Worm (Caenorhabditis elegans) whole organism, L3 larva: ENCODE results near the gene ttll-5.
A peak's percentile ranks its signal among the peaks of the same experiment; 100 is the strongest.

Experiments
- R02D3.7 ChIP-seq: fragments of 150-350 bp; optimal IDR thresholded peaks from 2 replicates; lab custom pipeline; 2014; ENCODE audit warnings: missing biosample characterization, missing genetic modification characterization
- ceh-16 ChIP-seq: sonication (generic microtip); optimal IDR thresholded peaks from 2 replicates; lab custom pipeline; 2017; ENCODE audit warnings: missing biosample characterization, missing genetic modification characterization
- ceh-28 ChIP-seq: fragments of 150-350 bp; optimal IDR thresholded peaks from 2 replicates; lab custom pipeline; 2014; ENCODE audit warnings: missing biosample characterization, missing genetic modification reagents, missing genetic modification characterization
- ceh-82 ChIP-seq: fragments of 150-350 bp; optimal IDR thresholded peaks from 2 replicates; lab custom pipeline; 2014; ENCODE audit warnings: missing biosample characterization, missing genetic modification characterization
- ceh-9 ChIP-seq: sonication (generic microtip); optimal IDR thresholded peaks from 2 replicates; lab custom pipeline; 2018; ENCODE audit warnings: missing biosample characterization, missing genetic modification characterization
- daf-12 ChIP-seq: fragments of 150-350 bp; optimal IDR thresholded peaks from 2 replicates; lab custom pipeline; 2014; ENCODE audit warnings: missing biosample characterization, missing genetic modification reagents, missing genetic modification characterization
- egl-27 ChIP-seq: sonication (generic microtip); optimal IDR thresholded peaks from 4 replicates; lab custom pipeline; 2017; ENCODE audit warnings: missing biosample characterization, missing genetic modification reagents, missing genetic modification characterization
- egl-5 ChIP-seq: fragments of 150-350 bp; optimal IDR thresholded peaks from 2 replicates; lab custom pipeline; 2017; ENCODE audit warnings: missing biosample characterization, missing genetic modification reagents, missing genetic modification characterization, inconsistent platforms
- elt-1 ChIP-seq: fragments of 150-350 bp; optimal IDR thresholded peaks from 2 replicates; lab custom pipeline; 2014; ENCODE audit warnings: missing biosample characterization, missing genetic modification characterization
- elt-2 ChIP-seq: sonication (generic microtip); optimal IDR thresholded peaks from 2 replicates; lab custom pipeline; 2016; ENCODE audit warnings: missing genetic modification reagents, mild to moderate bottlenecking, missing genetic modification characterization, missing compliant biosample characterization
- elt-3 ChIP-seq, 3 experiments: fragments of 150-350 bp in 1 of 3; sonication (generic microtip) in 2 of 3; optimal IDR thresholded peaks; 2 replicates in 2 of 3; 4 replicates in 1 of 3; lab custom pipeline; 2014 to 2017; ENCODE audit warnings: missing biosample characterization in 3 of 3, missing genetic modification characterization in 3 of 3
- eor-1 ChIP-seq, 2 experiments: fragments of 150-350 bp; optimal IDR thresholded peaks; 2 replicates each; lab custom pipeline; 2014 to 2018; ENCODE audit warnings: missing biosample characterization in 2 of 2, missing genetic modification characterization in 2 of 2
- fkh-10 ChIP-seq: sonication (generic microtip); optimal IDR thresholded peaks from 2 replicates; lab custom pipeline; 2017; ENCODE audit warnings: missing biosample characterization, missing genetic modification reagents, missing genetic modification characterization
- fkh-2 ChIP-seq: fragments of 150-350 bp; optimal IDR thresholded peaks from 2 replicates; lab custom pipeline; 2014; ENCODE audit warnings: missing biosample characterization, missing genetic modification reagents, missing genetic modification characterization
- hmg-11 ChIP-seq: sonication (generic microtip); optimal IDR thresholded peaks from 2 replicates; lab custom pipeline; 2016; ENCODE audit warnings: missing genetic modification characterization, missing compliant biosample characterization
- jun-1 ChIP-seq: fragments of 150-350 bp; optimal IDR thresholded peaks from 2 replicates; lab custom pipeline; 2014; ENCODE audit warnings: missing biosample characterization, missing genetic modification reagents, missing genetic modification characterization
- lin-15B ChIP-seq: fragments of 150-350 bp; optimal IDR thresholded peaks from 2 replicates; lab custom pipeline; 2014; ENCODE audit warnings: missing biosample characterization, missing genetic modification characterization
- lin-39 ChIP-seq: fragments of 150-350 bp; optimal IDR thresholded peaks from 2 replicates; lab custom pipeline; 2018; ENCODE audit warnings: missing biosample characterization, missing genetic modification reagents, missing genetic modification characterization
- lsy-12 ChIP-seq: sonication (generic microtip); optimal IDR thresholded peaks from 2 replicates; lab custom pipeline; 2016; ENCODE audit warnings: mild to moderate bottlenecking, missing genetic modification characterization, missing compliant biosample characterization
- mdl-1 ChIP-seq: fragments of 150-350 bp; optimal IDR thresholded peaks from 2 replicates; lab custom pipeline; 2014; ENCODE audit warnings: missing biosample characterization, missing genetic modification characterization
- mml-1 ChIP-seq: fragments of 150-350 bp; sonication (generic microtip); optimal IDR thresholded peaks from 3 replicates; lab custom pipeline; 2014; ENCODE audit warnings: missing biosample characterization, missing genetic modification characterization
- nfya-1 ChIP-seq: sonication (generic microtip); optimal IDR thresholded peaks from 2 replicates; lab custom pipeline; 2017; ENCODE audit warnings: missing genetic modification characterization, mild to moderate bottlenecking, missing compliant biosample characterization, antibody characterized with exemption, moderate library complexity; ENCODE audit not compliant: insufficient read depth
- nhr-11 ChIP-seq: fragments of 150-350 bp; optimal IDR thresholded peaks from 2 replicates; lab custom pipeline; 2014; ENCODE audit warnings: missing biosample characterization, missing genetic modification characterization
- nhr-12 ChIP-seq: fragments of 150-350 bp; optimal IDR thresholded peaks from 2 replicates; lab custom pipeline; 2014; ENCODE audit warnings: missing biosample characterization, missing genetic modification characterization
- nhr-23 ChIP-seq: fragments of 150-350 bp; optimal IDR thresholded peaks from 2 replicates; lab custom pipeline; 2014; ENCODE audit warnings: missing biosample characterization, missing genetic modification reagents, missing genetic modification characterization
- nhr-25 ChIP-seq: sonication (generic microtip); optimal IDR thresholded peaks from 2 replicates; lab custom pipeline; 2017; ENCODE audit warnings: missing biosample characterization, missing genetic modification characterization
- nhr-28 ChIP-seq: fragments of 150-350 bp; optimal IDR thresholded peaks from 2 replicates; lab custom pipeline; 2014; ENCODE audit warnings: missing biosample characterization, missing genetic modification characterization
- nhr-43 ChIP-seq: sonication (generic microtip); optimal IDR thresholded peaks from 2 replicates; lab custom pipeline; 2016; ENCODE audit warnings: mild to moderate bottlenecking, missing genetic modification characterization, missing compliant biosample characterization; ENCODE audit not compliant: poor library complexity, severe bottlenecking
- nhr-67 ChIP-seq: fragments of 150-350 bp; optimal IDR thresholded peaks from 2 replicates; lab custom pipeline; 2014; ENCODE audit warnings: missing biosample characterization, missing genetic modification characterization
- nhr-76 ChIP-seq: fragments of 150-350 bp; sonication (generic microtip); optimal IDR thresholded peaks from 5 replicates; lab custom pipeline; 2014; ENCODE audit warnings: missing biosample characterization, missing genetic modification characterization
- pha-4 ChIP-seq: fragments of 150-350 bp; optimal IDR thresholded peaks from 2 replicates; lab custom pipeline; 2014; ENCODE audit warnings: missing biosample characterization, missing genetic modification reagents, missing genetic modification characterization
- pqm-1 ChIP-seq: fragments of 150-350 bp; optimal IDR thresholded peaks from 2 replicates; lab custom pipeline; 2017; ENCODE audit warnings: missing biosample characterization, missing genetic modification characterization, inconsistent platforms
- sea-2 ChIP-seq: fragments of 150-350 bp; sonication (generic microtip); optimal IDR thresholded peaks from 4 replicates; lab custom pipeline; 2014; ENCODE audit warnings: missing biosample characterization, missing genetic modification reagents, missing genetic modification characterization
- skn-1 ChIP-seq: fragments of 150-350 bp; optimal IDR thresholded peaks from 2 replicates; lab custom pipeline; 2014; ENCODE audit warnings: missing biosample characterization, missing genetic modification characterization
- snpc-4 ChIP-seq: fragments of 150-350 bp; optimal IDR thresholded peaks from 2 replicates; lab custom pipeline; 2014; ENCODE audit warnings: missing biosample characterization, missing genetic modification characterization
- tbx-2 ChIP-seq: sonication (generic microtip); optimal IDR thresholded peaks from 2 replicates; lab custom pipeline; 2016; ENCODE audit warnings: mild to moderate bottlenecking, missing genetic modification characterization, missing compliant biosample characterization
- unc-39 ChIP-seq: sonication (generic microtip); optimal IDR thresholded peaks from 4 replicates; lab custom pipeline; 2017; ENCODE audit warnings: missing biosample characterization, missing genetic modification characterization
- unc-62 ChIP-seq: fragments of 150-350 bp; sonication (generic microtip); optimal IDR thresholded peaks from 4 replicates; lab custom pipeline; 2014; ENCODE audit warnings: missing biosample characterization, missing genetic modification reagents, missing genetic modification characterization
- ztf-11 ChIP-seq: fragments of 150-350 bp; optimal IDR thresholded peaks from 2 replicates; lab custom pipeline; 2014; ENCODE audit warnings: missing biosample characterization, missing genetic modification characterization
- ztf-4 ChIP-seq: fragments of 150-350 bp; optimal IDR thresholded peaks from 2 replicates; lab custom pipeline; 2014; ENCODE audit warnings: missing biosample characterization, missing genetic modification characterization

ttll-5 gene

ce11 chrV:11528633-11529327, 19.9 kb downstream of the ttll-5 start:
- TF ChIP-seq ztf-4 (tag; lab: Kevin White, UChicago) (no peak), unc-62 (GFP tag; lab: Kevin White, UChicago) (no peak), nfya-1 (tag; lab: Kevin White, UChicago) (no peak), nhr-11 (tag; lab: Kevin White, UChicago) (no peak), unc-39 (no peak), lin-15B (no peak), nhr-25 (peak; percentile 0)

ce11 chrV:11529541-11529940, 20.7 kb downstream of the ttll-5 start:
- TF ChIP-seq pha-4 (tag; lab: Kevin White, UChicago), result peak; percentile 99
- no peak for TF ChIP-seq nhr-25

ce11 chrV:11531100-11531499, 22.2 kb downstream of the ttll-5 start:
- TF ChIP-seq nhr-23 (peak; percentile 66), nhr-25 (peak; percentile 97), ztf-4 (tag; lab: Kevin White, UChicago) (no peak), jun-1 (tag; lab: Kevin White, UChicago) (no peak), ztf-11 (no peak), nfya-1 (tag; lab: Kevin White, UChicago) (peak; percentile 1), elt-2 (tag; lab: Kevin White, UChicago) (no peak), mml-1 (tag; lab: Kevin White, UChicago) (no peak), pha-4 (tag; lab: Kevin White, UChicago) (peak; percentile 48), egl-5 (no peak), fkh-10 (GFP tag; lab: Kevin White, UChicago) (no peak), nhr-67 (tag; lab: Kevin White, UChicago) (no peak), ceh-16 (tag; lab: Kevin White, UChicago) (no peak), R02D3.7 (peak; percentile 6), skn-1 (no peak), nhr-43 (tag; lab: Kevin White, UChicago) (peak; percentile 10), mdl-1 (tag; lab: Kevin White, UChicago) (no peak), nhr-28 (tag; lab: Kevin White, UChicago) (no peak), eor-1 (tag; optimal IDR thresholded peaks at IDR 0.05; lab: Kevin White, UChicago) (no peak), elt-1 (tag; lab: Kevin White, UChicago) (peak; percentile 29), hmg-11 (tag; lab: Kevin White, UChicago) (no peak), tbx-2 (peak; percentile 1), fkh-2 (no peak), pqm-1 (tag; lab: Kevin White, UChicago) (no peak)

ce11 chrV:11531831-11532534, 23.1 kb downstream of the ttll-5 start:
- peak; percentile 95 for TF ChIP-seq nhr-25
- peak; percentile 85 for TF ChIP-seq egl-27 (tag; lab: Kevin White, UChicago)
- TF ChIP-seq mdl-1 (tag; lab: Kevin White, UChicago), result peak; percentile 77
- no peak for TF ChIP-seq ztf-11
- no peak for TF ChIP-seq nhr-76
- peak; percentile 88 for TF ChIP-seq elt-2 (tag; lab: Kevin White, UChicago)
- TF ChIP-seq skn-1, result peak; percentile 73
- peak; percentile 70 for TF ChIP-seq nhr-43 (tag; lab: Kevin White, UChicago)
- TF ChIP-seq nhr-23, result peak; percentile 28
- TF ChIP-seq fkh-2, result no peak
- peak; percentile 62 for TF ChIP-seq unc-62 (GFP tag; lab: Kevin White, UChicago)
- peak; percentile 82 for TF ChIP-seq jun-1 (tag; lab: Kevin White, UChicago)
- no peak for TF ChIP-seq ceh-82 (tag; lab: Kevin White, UChicago)
- peak; percentile 35 for TF ChIP-seq ceh-28 (tag; lab: Kevin White, UChicago)
- no peak for TF ChIP-seq nhr-11 (tag; lab: Kevin White, UChicago)
- no peak for TF ChIP-seq sea-2
- TF ChIP-seq elt-1 (tag; lab: Kevin White, UChicago), result peak; percentile 58
- TF ChIP-seq ceh-9 (tag; lab: Kevin White, UChicago), result no peak
- TF ChIP-seq tbx-2, result peak; percentile 54
- no peak for TF ChIP-seq lin-15B
- peak; percentile 58 for TF ChIP-seq lsy-12 (tag; lab: Kevin White, UChicago)
- no peak for TF ChIP-seq ceh-16 (tag; lab: Kevin White, UChicago)
- TF ChIP-seq nfya-1 (tag; lab: Kevin White, UChicago), result peak; percentile 52
- peak in 1 of 3 experiments; percentile 43 for TF ChIP-seq elt-3 (tag; optimal IDR thresholded peaks at IDR 0.05; lab: Kevin White, UChicago)
- peak; percentile 18 for TF ChIP-seq ztf-4 (tag; lab: Kevin White, UChicago)
- peak; percentile 36 for TF ChIP-seq snpc-4
- peak; percentile 96 for TF ChIP-seq pha-4 (tag; lab: Kevin White, UChicago)
- peak; percentile 42 for TF ChIP-seq lin-39
- TF ChIP-seq nhr-12, result no peak
- no peak for TF ChIP-seq daf-12
- TF ChIP-seq pqm-1 (tag; lab: Kevin White, UChicago), result peak; percentile 81
- TF ChIP-seq egl-5, result peak; percentile 21
